Worm (Caenorhabditis elegans) whole organism, mixed stage, embryonic: Measurements from ENCODE around the gene srd-13.

Experiments used
- blmp-1 ChIP-seq: fragments of 150-350 bp; optimal IDR thresholded peaks from 2 replicates; lab custom pipeline; 2014; ENCODE audit warnings: missing biosample characterization, missing genetic modification characterization
- elt-1 ChIP-seq: sonication (generic microtip); optimal IDR thresholded peaks from 2 replicates; lab custom pipeline; 2017; ENCODE audit warnings: missing genetic modification characterization, mild to moderate bottlenecking, missing compliant biosample characterization, antibody characterized with exemption, moderate library complexity, borderline replicate concordance; ENCODE audit not compliant: insufficient read depth
- lsy-2 ChIP-seq: fragments of 150-350 bp; optimal IDR thresholded peaks from 2 replicates; lab custom pipeline; 2014; ENCODE audit warnings: missing biosample characterization, missing genetic modification characterization
- mep-1 ChIP-seq: fragments of 150-350 bp; optimal IDR thresholded peaks from 2 replicates; lab custom pipeline; 2017; ENCODE audit warnings: missing biosample characterization, missing genetic modification reagents, missing genetic modification characterization, inconsistent platforms
- nhr-2 ChIP-seq: fragments of 150-350 bp; optimal IDR thresholded peaks from 2 replicates; lab custom pipeline; 2014; ENCODE audit warnings: missing biosample characterization, missing genetic modification characterization
- nhr-237 ChIP-seq: fragments of 150-350 bp; optimal IDR thresholded peaks from 2 replicates; lab custom pipeline; 2014; ENCODE audit warnings: missing biosample characterization, missing genetic modification characterization
- nhr-28 ChIP-seq: fragments of 150-350 bp; optimal IDR thresholded peaks from 2 replicates; lab custom pipeline; 2014; ENCODE audit warnings: missing biosample characterization, missing genetic modification characterization
- nhr-76 ChIP-seq: sonication (generic microtip); optimal IDR thresholded peaks from 2 replicates; lab custom pipeline; 2017; ENCODE audit warnings: missing biosample characterization, missing genetic modification characterization
- snpc-4 ChIP-seq: fragments of 150-350 bp; optimal IDR thresholded peaks from 2 replicates; lab custom pipeline; 2014; ENCODE audit warnings: missing biosample characterization, missing genetic modification characterization
- unc-39 ChIP-seq: fragments of 150-350 bp; optimal IDR thresholded peaks from 2 replicates; lab custom pipeline; 2014; ENCODE audit warnings: missing biosample characterization, missing genetic modification characterization
- unc-62 ChIP-seq: fragments of 150-350 bp; optimal IDR thresholded peaks from 2 replicates; lab custom pipeline; 2014; ENCODE audit warnings: missing biosample characterization, missing genetic modification reagents, missing genetic modification characterization
- ztf-11 ChIP-seq: fragments of 150-350 bp; optimal IDR thresholded peaks from 2 replicates; lab custom pipeline; 2014; ENCODE audit warnings: missing biosample characterization, missing genetic modification characterization

DNA sequence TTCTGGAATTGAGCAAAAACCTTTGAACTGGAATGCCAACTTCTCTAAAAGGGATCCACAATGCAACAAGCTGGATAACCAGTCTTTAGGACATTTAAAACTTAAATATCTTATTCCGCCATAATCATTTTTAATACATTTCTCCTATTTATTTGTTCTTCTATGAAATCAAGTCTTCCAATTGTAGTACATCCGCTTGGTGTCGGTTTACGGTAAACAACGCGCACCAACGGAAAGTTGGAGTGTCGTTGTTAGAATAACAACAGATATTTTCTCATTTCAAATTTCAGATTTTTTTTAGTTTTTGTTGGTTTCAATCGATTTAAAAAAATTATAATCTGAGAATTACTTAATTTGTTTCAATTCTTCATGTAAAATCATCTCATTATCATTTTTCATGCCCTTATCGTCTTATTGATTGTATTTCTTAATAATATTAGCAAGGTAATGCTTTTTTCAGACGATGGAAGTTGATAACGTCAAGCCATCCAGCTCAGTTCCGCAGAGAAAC is 13.7 kb upstream of the srd-13 start, which contains the start of gene csn-5:
- TF ChIP-seq snpc-4 (tag; lab: Kevin White, UChicago) (no peak), elt-1 (no peak), lsy-2 (no peak), nhr-237 (tag; lab: Kevin White, UChicago) (no peak), unc-39 (tag; lab: Kevin White, UChicago) (no peak), blmp-1 (no peak), nhr-28 (tag; lab: Kevin White, UChicago) (no peak), mep-1 (no peak), nhr-76 (no peak), nhr-2 (tag; lab: Kevin White, UChicago) (no peak), unc-62 (GFP tag; lab: Kevin White, UChicago) (no peak), ztf-11 (tag; lab: Kevin White, UChicago) (no peak)
